Fruit fly (Drosophila melanogaster) whole organism, embryonic: ENCODE results near the gene CG3630.

ENCODE experiments used
- Atf3 ChIP-seq: fragments of 200-800 bp; sonication (Bioruptor generic); optimal IDR thresholded peaks from 3 replicates; lab custom pipeline; 2016; ENCODE audit warnings: missing biosample characterization, missing genetic modification characterization
- Bgb ChIP-seq: fragments of 200-800 bp; sonication (Bioruptor generic); IDR thresholded peaks from 2 replicates; pipeline ENCODE4 v1.3.6; 2022; ENCODE audit warnings: missing biosample characterization, missing genetic modification characterization; ENCODE audit not compliant: partially characterized antibody
- CG10366 ChIP-seq: fragments of 200-800 bp; sonication (Bioruptor generic); IDR thresholded peaks from 2 replicates; pipeline ENCODE4 v1.3.6; 2022; ENCODE audit warnings: missing biosample characterization, missing genetic modification characterization
- CG10431 ChIP-seq: fragments of 200-800 bp; sonication (Bioruptor generic); optimal IDR thresholded peaks from 3 replicates; lab custom pipeline; 2018; ENCODE audit warnings: missing biosample characterization, mild to moderate bottlenecking, missing genetic modification characterization
- CG10543 ChIP-seq: fragments of 200-800 bp; sonication (Bioruptor generic); optimal IDR thresholded peaks from 3 replicates; lab custom pipeline; 2017; ENCODE audit warnings: missing biosample characterization, mild to moderate bottlenecking, missing genetic modification characterization, moderate library complexity
- CG12071 ChIP-seq: fragments of 200-800 bp; sonication (Bioruptor generic); optimal IDR thresholded peaks from 3 replicates; lab custom pipeline; 2018; ENCODE audit warnings: missing biosample characterization, mild to moderate bottlenecking, missing genetic modification characterization
- CG13296 ChIP-seq: fragments of 200-800 bp; sonication (Bioruptor generic); optimal IDR thresholded peaks from 3 replicates; lab custom pipeline; 2018; ENCODE audit warnings: missing biosample characterization, mild to moderate bottlenecking, missing genetic modification characterization
- CG15011 ChIP-seq: fragments of 200-800 bp; sonication (Bioruptor generic); optimal IDR thresholded peaks from 3 replicates; lab custom pipeline; 2018; ENCODE audit warnings: missing biosample characterization, mild to moderate bottlenecking, missing genetic modification characterization
- CG16863 ChIP-seq: fragments of 200-800 bp; sonication (Bioruptor generic); optimal IDR thresholded peaks from 3 replicates; lab custom pipeline; 2016; ENCODE audit warnings: missing biosample characterization, missing genetic modification characterization
- CG2712 ChIP-seq: fragments of 200-800 bp; optimal IDR thresholded peaks from 3 replicates; lab custom pipeline; 2019; ENCODE audit warnings: missing biosample characterization, mild to moderate bottlenecking, missing genetic modification characterization, moderate library complexity
- CG33213 ChIP-seq: fragments of 200-800 bp; sonication (Bioruptor generic); optimal IDR thresholded peaks from 3 replicates; lab custom pipeline; 2016; ENCODE audit warnings: missing biosample characterization, missing genetic modification characterization
- CG3407 ChIP-seq: fragments of 200-800 bp; sonication (Bioruptor generic); optimal IDR thresholded peaks from 2 replicates; lab custom pipeline; 2018; ENCODE audit warnings: missing biosample characterization, mild to moderate bottlenecking, missing genetic modification characterization
- CG4360 ChIP-seq: fragments of 200-800 bp; sonication (Bioruptor generic); IDR thresholded peaks from 2 replicates; pipeline ENCODE4 v1.3.6; 2022; ENCODE audit warnings: missing biosample characterization, missing genetic modification characterization
- CG43689 ChIP-seq: fragments of 200-800 bp; sonication (Bioruptor generic); IDR thresholded peaks from 2 replicates; pipeline ENCODE4 v1.3.6; 2022; ENCODE audit warnings: missing biosample characterization, missing genetic modification characterization
- CG4730 ChIP-seq: fragments of 200-800 bp; sonication (Bioruptor generic); IDR thresholded peaks from 2 replicates; pipeline ENCODE4 v1.3.6; 2022; ENCODE audit warnings: missing biosample characterization, missing genetic modification characterization
- CG4854 ChIP-seq: fragments of 200-800 bp; sonication (Bioruptor generic); optimal IDR thresholded peaks from 2 replicates; lab custom pipeline; 2016; ENCODE audit warnings: missing biosample characterization, missing genetic modification characterization, inconsistent platforms
- CG6175 ChIP-seq: fragments of 200-800 bp; sonication (Bioruptor generic); IDR thresholded peaks from 3 replicates; pipeline ENCODE4 v1.3.6; 2022; ENCODE audit warnings: missing biosample characterization, missing genetic modification characterization
- CG6654 ChIP-seq: fragments of 200-800 bp; sonication (Bioruptor generic); optimal IDR thresholded peaks from 2 replicates; lab custom pipeline; 2017; ENCODE audit warnings: missing biosample characterization, mild to moderate bottlenecking, missing genetic modification characterization
- CG7372 ChIP-seq: fragments of 200-800 bp; sonication (Bioruptor generic); IDR thresholded peaks from 2 replicates; pipeline ENCODE4 v1.3.6; 2022; ENCODE audit warnings: missing biosample characterization, missing genetic modification characterization
- CG7839 ChIP-seq: fragments of 200-800 bp; sonication (Bioruptor generic); optimal IDR thresholded peaks from 3 replicates; lab custom pipeline; 2018; ENCODE audit warnings: missing biosample characterization, mild to moderate bottlenecking, missing genetic modification characterization, moderate library complexity
- CG8089 ChIP-seq: fragments of 200-800 bp; sonication (Bioruptor generic); optimal IDR thresholded peaks from 3 replicates; lab custom pipeline; 2016; ENCODE audit warnings: missing biosample characterization, missing genetic modification characterization
- CG8388 ChIP-seq: fragments of 200-800 bp; sonication (Bioruptor generic); optimal IDR thresholded peaks from 2 replicates; lab custom pipeline; 2019; ENCODE audit warnings: missing biosample characterization, mild to moderate bottlenecking, missing genetic modification characterization, moderate library complexity
- CG8944 ChIP-seq: fragments of 200-800 bp; sonication (Bioruptor generic); optimal IDR thresholded peaks from 3 replicates; lab custom pipeline; 2016; ENCODE audit warnings: missing biosample characterization, missing genetic modification characterization
- Chrac-16 ChIP-seq: fragments of 200-800 bp; sonication (Bioruptor generic); optimal IDR thresholded peaks from 3 replicates; lab custom pipeline; 2016; ENCODE audit warnings: missing biosample characterization, missing genetic modification characterization
- D ChIP-seq, 2 experiments: fragments of 200-800 bp in 1 of 2; fragments of >200 bp in 1 of 2; sonication (Bioruptor generic) in 1 of 2; optimal IDR thresholded peaks; 2 replicates in 1 of 2; 3 replicates in 1 of 2; lab custom pipeline; 2017; ENCODE audit warnings: mild to moderate bottlenecking in 1 of 2, missing biosample characterization in 1 of 2, missing genetic modification characterization in 1 of 2, missing genetic modification reagents in 1 of 2
- Deaf1 ChIP-seq: fragments of 200-800 bp; optimal IDR thresholded peaks from 3 replicates; lab custom pipeline; 2019; ENCODE audit warnings: missing biosample characterization, mild to moderate bottlenecking, missing genetic modification characterization, moderate library complexity
- E2f2 ChIP-seq: fragments of 200-800 bp; sonication (Bioruptor generic); IDR thresholded peaks from 2 replicates; pipeline ENCODE4 v1.3.6; 2022; ENCODE audit warnings: missing biosample characterization, missing genetic modification characterization
- Gsc ChIP-seq: fragments of 200-800 bp; sonication (Bioruptor generic); IDR thresholded peaks from 2 replicates; pipeline ENCODE4 v1.3.6; 2022; ENCODE audit warnings: missing biosample characterization, missing genetic modification characterization
- Gug ChIP-seq: fragments of 200-800 bp; sonication (Bioruptor generic); IDR thresholded peaks from 4 replicates; pipeline ENCODE4 v1.3.6; 2022; ENCODE audit warnings: missing biosample characterization, missing genetic modification characterization
- Hand ChIP-seq: fragments of 200-800 bp; sonication (Bioruptor generic); optimal IDR thresholded peaks from 2 replicates; lab custom pipeline; 2017; ENCODE audit warnings: mild to moderate bottlenecking, missing biosample characterization, missing genetic modification reagents, missing genetic modification characterization
- HmgD ChIP-seq: fragments of 200-800 bp; sonication (Bioruptor generic); optimal IDR thresholded peaks from 3 replicates; lab custom pipeline; 2016; ENCODE audit warnings: missing biosample characterization, missing genetic modification characterization
- Hmr ChIP-seq: fragments of 200-800 bp; sonication (Bioruptor generic); optimal IDR thresholded peaks from 3 replicates; lab custom pipeline; 2017; ENCODE audit warnings: mild to moderate bottlenecking, missing biosample characterization, missing genetic modification reagents, missing genetic modification characterization
- NfI ChIP-seq: fragments of 200-800 bp; sonication (Bioruptor generic); optimal IDR thresholded peaks from 3 replicates; lab custom pipeline; 2018; ENCODE audit warnings: missing biosample characterization, mild to moderate bottlenecking, missing genetic modification characterization, moderate library complexity
- Rfx ChIP-seq: fragments of 200-800 bp; sonication (Bioruptor generic); IDR thresholded peaks from 2 replicates; pipeline ENCODE4 v1.3.6; 2022; ENCODE audit warnings: missing biosample characterization, missing genetic modification characterization
- Tbp ChIP-seq: fragments of >200 bp; optimal IDR thresholded peaks from 2 replicates; lab custom pipeline; 2018; ENCODE audit warnings: missing biosample characterization, missing genetic modification characterization
- Usf ChIP-seq: fragments of 200-800 bp; sonication (Bioruptor generic); optimal IDR thresholded peaks from 2 replicates; lab custom pipeline; 2017; ENCODE audit warnings: missing genotype, missing biosample characterization, missing genetic modification characterization
- Vsx1 ChIP-seq: fragments of 200-800 bp; sonication (Bioruptor generic); optimal IDR thresholded peaks from 2 replicates; lab custom pipeline; 2017; ENCODE audit warnings: missing biosample characterization, mild to moderate bottlenecking, missing genetic modification characterization, missing genetic modification reagents
- cad ChIP-seq: fragments of >200 bp; optimal IDR thresholded peaks from 2 replicates; lab custom pipeline; 2017; ENCODE audit warnings: missing biosample characterization, missing genetic modification characterization
- crol ChIP-seq: fragments of 200-800 bp; sonication (Bioruptor generic); IDR thresholded peaks from 2 replicates; pipeline ENCODE4 v1.3.6; 2022; ENCODE audit warnings: missing biosample characterization, missing genetic modification characterization
- dm ChIP-seq: fragments of 200-800 bp; sonication (Bioruptor generic); optimal IDR thresholded peaks from 3 replicates; lab custom pipeline; 2016; ENCODE audit warnings: missing biosample characterization, missing genetic modification characterization
- fd96Cb ChIP-seq: fragments of 200-800 bp; sonication (Bioruptor generic); optimal IDR thresholded peaks from 2 replicates; lab custom pipeline; 2018; ENCODE audit warnings: missing biosample characterization, mild to moderate bottlenecking, missing genetic modification characterization, moderate library complexity
- fru ChIP-seq: fragments of >200 bp; optimal IDR thresholded peaks from 2 replicates; lab custom pipeline; 2017
- gce ChIP-seq: fragments of 200-800 bp; sonication (Bioruptor generic); IDR thresholded peaks from 3 replicates; pipeline ENCODE4 v1.3.6; 2022; ENCODE audit warnings: missing biosample characterization, missing genetic modification characterization
- gcm ChIP-seq: fragments of 200-800 bp; sonication (Bioruptor generic); optimal IDR thresholded peaks from 2 replicates; lab custom pipeline; 2019; ENCODE audit warnings: missing biosample characterization, mild to moderate bottlenecking, missing genetic modification characterization, moderate library complexity
- gro ChIP-seq: fragments of 200-800 bp; sonication (Bioruptor generic); optimal IDR thresholded peaks from 2 replicates; lab custom pipeline; 2016; ENCODE audit warnings: missing biosample characterization, missing genetic modification characterization
- h ChIP-seq: fragments of >200 bp; optimal IDR thresholded peaks from 2 replicates; lab custom pipeline; 2017
- inv ChIP-seq: fragments of 200-800 bp; sonication (Bioruptor generic); IDR thresholded peaks from 2 replicates; pipeline ENCODE4 v1.3.6; 2022; ENCODE audit warnings: missing biosample characterization, missing genetic modification characterization; ENCODE audit not compliant: partially characterized antibody
- nerfin-1 ChIP-seq: fragments of 200-800 bp; sonication (Bioruptor generic); optimal IDR thresholded peaks from 3 replicates; lab custom pipeline; 2019; ENCODE audit warnings: missing biosample characterization, mild to moderate bottlenecking, missing genetic modification characterization, moderate library complexity
- pita ChIP-seq: fragments of 200-800 bp; sonication (Bioruptor generic); optimal IDR thresholded peaks from 2 replicates; lab custom pipeline; 2017; ENCODE audit warnings: missing biosample characterization, mild to moderate bottlenecking, missing genetic modification characterization
- wor ChIP-seq: fragments of 200-800 bp; sonication (Bioruptor generic); IDR thresholded peaks from 2 replicates; pipeline ENCODE4 v1.3.6; 2022; ENCODE audit warnings: missing biosample characterization, missing genetic modification characterization
- zen ChIP-seq: fragments of 200-800 bp; sonication (Bioruptor generic); optimal IDR thresholded peaks from 3 replicates; lab custom pipeline; 2018; ENCODE audit warnings: missing biosample characterization, mild to moderate bottlenecking, missing genetic modification characterization, moderate library complexity
- zfh2 ChIP-seq: fragments of 200-800 bp; sonication (Bioruptor generic); optimal IDR thresholded peaks from 2 replicates; lab custom pipeline; 2016; ENCODE audit warnings: missing biosample characterization, missing genetic modification characterization

The CG3630 gene

DNA sequence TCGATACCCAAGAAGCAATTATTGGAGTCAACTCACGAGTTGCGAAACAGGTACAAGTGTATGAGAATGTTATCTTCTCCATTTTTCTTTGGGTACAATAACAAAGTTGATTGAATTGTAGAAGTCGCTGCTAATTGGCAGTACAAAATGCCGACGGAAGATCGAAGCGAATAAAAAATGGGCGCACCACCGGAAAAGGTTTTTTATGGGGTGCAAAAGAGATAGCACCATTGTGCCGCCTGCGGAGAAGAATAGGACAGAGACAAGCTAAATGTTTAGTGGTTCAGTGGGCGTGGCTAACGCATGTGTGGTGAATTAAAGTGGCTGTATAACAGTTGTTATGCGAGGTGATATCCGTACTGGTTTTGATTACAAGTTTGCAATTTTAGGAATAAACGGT, 21.5 kb upstream of the CG3630 start (continued):
- peak; percentile 7 for TF ChIP-seq CG8388 (GFP tag; lab: Kevin White, UChicago)
- TF ChIP-seq Chrac-16 (GFP tag; lab: Kevin White, UChicago), result no peak
- no peak for TF ChIP-seq pita (GFP tag; lab: Kevin White, UChicago)
- no peak for TF ChIP-seq Usf (GFP tag; lab: Kevin White, UChicago)
- TF ChIP-seq CG2712 (tag; lab: Kevin White, UChicago), result no peak
- no peak for TF ChIP-seq CG10431
- TF ChIP-seq CG15011 (GFP tag; lab: Kevin White, UChicago), result no peak
- no peak for TF ChIP-seq Gug (GFP tag; lab: Robert Waterston, UW)
- TF ChIP-seq CG8944 (GFP tag; lab: Kevin White, UChicago), result no peak
- TF ChIP-seq CG4854 (GFP tag; lab: Kevin White, UChicago), result no peak
- no peak for TF ChIP-seq Gsc
- TF ChIP-seq CG10543, result peak; percentile 26
- TF ChIP-seq Tbp (GFP tag; lab: Kevin White, UChicago), result no peak
- no peak for TF ChIP-seq zfh2
- TF ChIP-seq cad (GFP tag; lab: Kevin White, UChicago), result peak; percentile 60
- TF ChIP-seq NfI (GFP tag; lab: Kevin White, UChicago), result peak; percentile 30
- TF ChIP-seq CG12071 (GFP tag; lab: Kevin White, UChicago), result no peak
- peak; percentile 10 for TF ChIP-seq zen
- no peak for TF ChIP-seq CG43689
- no peak for TF ChIP-seq CG7372 (GFP tag; lab: Robert Waterston, UW)
- no peak for TF ChIP-seq fd96Cb (tag; lab: Kevin White, UChicago)
- no peak for TF ChIP-seq CG13296 (GFP tag; lab: Kevin White, UChicago)
- TF ChIP-seq Deaf1 (tag; lab: Kevin White, UChicago), result peak; percentile 19
- no peak for TF ChIP-seq gce (GFP tag; lab: Robert Waterston, UW)
- TF ChIP-seq crol (GFP tag; lab: Robert Waterston, UW), result peak; percentile 8; the same call in 1 of the 2 replicates
- TF ChIP-seq wor, result no peak
- no peak for TF ChIP-seq CG7839 (tag; lab: Kevin White, UChicago)
- no peak for TF ChIP-seq CG3407
- no peak for TF ChIP-seq Hmr
- TF ChIP-seq CG8089 (GFP tag; lab: Kevin White, UChicago), result no peak
- peak; percentile 8 for TF ChIP-seq Vsx1 (GFP tag; lab: Kevin White, UChicago)
- no peak for TF ChIP-seq Rfx (GFP tag; lab: Robert Waterston, UW)
- TF ChIP-seq Bgb (GFP tag; lab: Robert Waterston, UW), result no peak
- no peak for TF ChIP-seq h (lab: Kevin White, UChicago)
- TF ChIP-seq CG6175 (GFP tag; lab: Robert Waterston, UW), result no peak
- no peak for TF ChIP-seq gcm (GFP tag; lab: Kevin White, UChicago)
- TF ChIP-seq dm (GFP tag; lab: Kevin White, UChicago), result no peak
- TF ChIP-seq D (optimal IDR thresholded peaks at IDR 0.05; lab: Kevin White, UChicago), result no peak
- TF ChIP-seq D (GFP tag; optimal IDR thresholded peaks at IDR 0.05; lab: Kevin White, UChicago), result no peak
- TF ChIP-seq gro (GFP tag; lab: Kevin White, UChicago), result no peak
- no peak for TF ChIP-seq inv (GFP tag; lab: Robert Waterston, UW)
- TF ChIP-seq nerfin-1 (tag; lab: Kevin White, UChicago), result peak; percentile 29
- no peak for TF ChIP-seq E2f2 (GFP tag; lab: Robert Waterston, UW)
- TF ChIP-seq CG6654 (GFP tag; lab: Kevin White, UChicago), result no peak
- no peak for TF ChIP-seq Atf3 (GFP tag; lab: Kevin White, UChicago)
- TF ChIP-seq CG4360 (GFP tag; lab: Robert Waterston, UW), result no peak
- no peak for TF ChIP-seq Hand
- TF ChIP-seq CG10366 (GFP tag; lab: Robert Waterston, UW), result no peak
- no peak for TF ChIP-seq CG33213 (GFP tag; lab: Kevin White, UChicago)
- no peak for TF ChIP-seq CG4730 (GFP tag; lab: Robert Waterston, UW)
- no peak for TF ChIP-seq HmgD (GFP tag; lab: Kevin White, UChicago)
- TF ChIP-seq fru (lab: Kevin White, UChicago), result no peak
- TF ChIP-seq CG16863, result no peak
